Fruit fly (Drosophila melanogaster) whole organism: Measurements from ENCODE around the gene Irbp.

Source experiments
- CG8478 ChIP-seq: fragments of >200 bp; optimal IDR thresholded peaks from 2 replicates; lab custom pipeline; 2018; ENCODE audit warnings: inconsistent platforms
- Dll ChIP-seq: fragments of >200 bp; optimal IDR thresholded peaks from 2 replicates; lab custom pipeline; 2017
- EcR ChIP-seq, 2 experiments: fragments of >200 bp; optimal IDR thresholded peaks; 2 replicates each; lab custom pipeline; 2017; ENCODE audit warnings: missing biosample characterization in 2 of 2, missing genetic modification characterization in 2 of 2, missing genetic modification reagents in 2 of 2
- pan ChIP-seq: fragments of >200 bp; optimal IDR thresholded peaks from 2 replicates; lab custom pipeline; 2017
- psq ChIP-seq: fragments of >200 bp; optimal IDR thresholded peaks from 2 replicates; lab custom pipeline; 2017
- usp ChIP-seq: fragments of >200 bp; optimal IDR thresholded peaks from 2 replicates; lab custom pipeline; 2017; ENCODE audit warnings: missing biosample characterization, missing genetic modification characterization, mixed read lengths

dm6 chr3R:11431395-11431977 lies 21.6 kb downstream of the Irbp start, which contains the start of the genes RpL24-like and CG5276:
- TF ChIP-seq psq (lab: Kevin White, UChicago) (no peak), CG8478 (no peak), usp (GFP tag; lab: Kevin White, UChicago) (no peak), pan (lab: Kevin White, UChicago) (no peak), Dll (lab: Kevin White, UChicago) (no peak), EcR (GFP tag; optimal IDR thresholded peaks at IDR 0.05; lab: Kevin White, UChicago) (no peak)
